Fruit fly (Drosophila melanogaster): Measurements from ENCODE around the gene CG5783.

Gene CG5783

DNA sequence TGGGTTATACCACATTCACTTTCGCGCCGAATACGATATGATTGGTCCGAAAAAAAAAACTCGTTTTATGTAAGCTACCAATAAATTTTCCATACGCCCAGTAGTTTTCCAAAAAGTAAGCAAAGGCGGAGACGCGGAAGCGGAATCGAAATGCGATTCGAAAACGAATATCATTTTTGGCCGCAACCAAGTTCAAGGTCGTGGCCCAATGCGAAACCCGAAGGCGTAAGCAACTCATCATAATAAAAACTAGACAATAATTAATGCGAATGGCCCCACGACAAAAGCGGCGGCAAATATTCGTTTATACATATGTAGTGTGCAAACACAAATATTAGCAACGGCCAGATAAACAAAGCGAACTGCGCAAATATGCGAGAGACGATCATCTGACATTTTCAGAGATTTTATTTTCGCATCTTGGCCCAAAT, 19.4 kb upstream of the CG5783 start (continued):
- TF ChIP-seq MTF-1 (GFP tag; optimal IDR thresholded peaks at IDR 0.05; ENCODE audit: borderline replicate concordance) (no peak), CG11504 (tag; optimal IDR thresholded peaks at IDR 0.05) (no peak), Lpt (GFP tag; optimal IDR thresholded peaks at IDR 0.05) (no peak), mirr (GFP tag; optimal IDR thresholded peaks at IDR 0.05) (peak; percentile 2), CG5953 (GFP tag; IDR thresholded peaks at IDR 0.05) (no peak), Gsc (GFP tag; IDR thresholded peaks at IDR 0.05) (no peak), Dp (GFP tag; optimal IDR thresholded peaks at IDR 0.05) (no peak), usp (GFP tag; optimal IDR thresholded peaks at IDR 0.05) (no peak), fru (optimal IDR thresholded peaks at IDR 0.05) (no peak), unpg (GFP tag; optimal IDR thresholded peaks at IDR 0.05) (no peak), CG15011 (GFP tag; optimal IDR thresholded peaks at IDR 0.05) (peak; percentile 58), CG13775 (GFP tag; optimal IDR thresholded peaks at IDR 0.05) (no peak), CG8359 (GFP tag; optimal IDR thresholded peaks at IDR 0.05; ENCODE audit: borderline replicate concordance) (no peak), Ssrp (tag; optimal IDR thresholded peaks at IDR 0.05) (no peak), CG34376 (GFP tag; optimal IDR thresholded peaks at IDR 0.05) (peak; percentile 48), sd (tag; optimal IDR thresholded peaks at IDR 0.05) (peak; percentile 78), CG14667 (GFP tag; IDR thresholded peaks at IDR 0.05) (no peak), cg (GFP tag; optimal IDR thresholded peaks at IDR 0.05) (no peak), CG6175 (GFP tag; IDR thresholded peaks at IDR 0.05) (no peak), CG4820 (GFP tag; optimal IDR thresholded peaks at IDR 0.05) (no peak), CG2678 (tag; optimal IDR thresholded peaks at IDR 0.05) (peak; percentile 55), lilli (GFP tag; optimal IDR thresholded peaks at IDR 0.05) (peak; percentile 46), CG17359 (tag; optimal IDR thresholded peaks at IDR 0.05) (no peak), CG2889 (GFP tag; IDR thresholded peaks at IDR 0.05) (no peak), D19B (GFP tag; optimal IDR thresholded peaks at IDR 0.05) (peak; percentile 24), CG17328 (GFP tag; IDR thresholded peaks at IDR 0.05) (0 out of 2 replicates have a peak, but pooled peaks have one; percentile 6), Scr (GFP tag; IDR thresholded peaks at IDR 0.05; ENCODE audit: partially characterized antibody) (no peak), CG33557 (GFP tag; optimal IDR thresholded peaks at IDR 0.05) (no peak), Oaz (GFP tag; IDR thresholded peaks at IDR 0.05) (no peak), abd-A (tag; optimal IDR thresholded peaks at IDR 0.05) (peak; percentile 93), ase (GFP tag; IDR thresholded peaks at IDR 0.05) (no peak), ken (GFP tag; IDR thresholded peaks at IDR 0.05) (no peak), CG15479 (GFP tag; optimal IDR thresholded peaks at IDR 0.05) (no peak), bbx (GFP tag; IDR thresholded peaks at IDR 0.05; ENCODE audit: partially characterized antibody) (no peak), CG4282 (GFP tag; optimal IDR thresholded peaks at IDR 0.05) (no peak), ro (GFP tag; IDR thresholded peaks at IDR 0.05) (no peak), sc (optimal IDR thresholded peaks at IDR 0.05) (no peak), sc (GFP tag; optimal IDR thresholded peaks at IDR 0.05) (no peak), MBD-R2 (GFP tag; IDR thresholded peaks at IDR 0.05) (no peak), CG14050 (GFP tag; IDR thresholded peaks at IDR 0.05) (no peak), CG11093 (GFP tag; IDR thresholded peaks at IDR 0.05) (no peak), TFAM (GFP tag; optimal IDR thresholded peaks at IDR 0.05) (no peak), B-H2 (GFP tag; optimal IDR thresholded peaks at IDR 0.05) (peak; percentile 71), Ets97D (GFP tag; optimal IDR thresholded peaks at IDR 0.05) (no peak), Med (GFP tag) (peak; percentile 93), CG14014 (GFP tag; IDR thresholded peaks at IDR 0.05) (peak; percentile 38; the same call in 1 of the 2 replicates), gt (GFP tag; IDR thresholded peaks at IDR 0.05) (no peak), ssp (GFP tag; IDR thresholded peaks at IDR 0.05) (no peak), CHES-1-like (GFP tag; optimal IDR thresholded peaks at IDR 0.05) (peak; percentile 61), Elba2 (GFP tag; optimal IDR thresholded peaks at IDR 0.05) (no peak), CG10959 (GFP tag; IDR thresholded peaks at IDR 0.05) (no peak), otp (GFP tag; IDR thresholded peaks at IDR 0.05) (0 out of 3 replicates have a peak, but pooled peaks have one; percentile 10)

Data from whole organism, embryonic.